Worm (Caenorhabditis elegans) whole organism, L1 larva: ENCODE measurements around the gene F44E2.10.

Source experiments
- C04F5.9 ChIP-seq: sonication (generic microtip); optimal IDR thresholded peaks from 2 replicates; lab custom pipeline; 2016; ENCODE audit warnings: missing genetic modification characterization, missing compliant biosample characterization
- C16A3.4 ChIP-seq: fragments of 150-350 bp; optimal IDR thresholded peaks from 2 replicates; lab custom pipeline; 2014; ENCODE audit warnings: missing biosample characterization, missing genetic modification characterization
- C34B4.2 ChIP-seq: sonication (generic microtip); optimal IDR thresholded peaks from 2 replicates; lab custom pipeline; 2017; ENCODE audit warnings: mild to moderate bottlenecking, missing genetic modification characterization, missing compliant biosample characterization
- F16B12.6 ChIP-seq: fragments of 150-350 bp; optimal IDR thresholded peaks from 2 replicates; lab custom pipeline; 2014; ENCODE audit warnings: missing biosample characterization, missing genetic modification characterization
- Y116A8C.19 ChIP-seq: sonication (generic microtip); optimal IDR thresholded peaks from 2 replicates; lab custom pipeline; 2016; ENCODE audit warnings: missing compliant biosample characterization, missing genetic modification characterization, borderline replicate concordance
- alr-1 ChIP-seq: fragments of 200-800 bp; sonication (Bioruptor generic); optimal IDR thresholded peaks from 2 replicates; lab custom pipeline; 2018; ENCODE audit warnings: borderline replicate concordance, mild to moderate bottlenecking, missing genetic modification characterization, missing compliant biosample characterization
- aly-2 ChIP-seq: fragments of 150-350 bp; optimal IDR thresholded peaks from 2 replicates; lab custom pipeline; 2014; ENCODE audit warnings: missing biosample characterization, missing genetic modification characterization
- ama-1 ChIP-seq: fragments of 150-350 bp; optimal IDR thresholded peaks from 2 replicates; lab custom pipeline; 2014
- ceh-8 ChIP-seq: fragments of 200-800 bp; sonication (Bioruptor generic); optimal IDR thresholded peaks from 2 replicates; lab custom pipeline; 2018; ENCODE audit warnings: mild to moderate bottlenecking, missing genetic modification characterization, moderate library complexity, missing compliant biosample characterization
- ceh-82 ChIP-seq, 3 experiments: fragments of 150-350 bp in 1 of 3; sonication (generic microtip) in 2 of 3; optimal IDR thresholded peaks; 2 replicates each; lab custom pipeline; 2014 to 2017; ENCODE audit warnings: missing biosample characterization in 3 of 3, missing genetic modification characterization in 3 of 3
- ces-1 ChIP-seq: fragments of 150-350 bp; optimal IDR thresholded peaks from 2 replicates; lab custom pipeline; 2014; ENCODE audit warnings: missing biosample characterization, missing genetic modification reagents, missing genetic modification characterization
- dpl-1 ChIP-seq, 3 experiments: fragments of 150-350 bp in 2 of 3; sonication (generic microtip) in 1 of 3; optimal IDR thresholded peaks; 2 replicates each; lab custom pipeline; 2014 to 2017; ENCODE audit warnings: missing biosample characterization in 3 of 3, missing genetic modification characterization in 3 of 3, missing genetic modification reagents in 3 of 3
- efl-1 ChIP-seq, 4 experiments: fragments of 150-350 bp; optimal IDR thresholded peaks in 3 of 4; peaks in 1 of 4; 1 replicate in 1 of 4; 2 replicates in 3 of 4; lab custom pipeline; 2014; ENCODE audit warnings: missing biosample characterization in 2 of 4, missing genetic modification characterization in 2 of 4, missing genetic modification reagents in 2 of 4
- efl-3 ChIP-seq: fragments of 200-800 bp; sonication (Bioruptor generic); optimal IDR thresholded peaks from 2 replicates; lab custom pipeline; 2018; ENCODE audit warnings: mild to moderate bottlenecking, missing genetic modification characterization, missing compliant biosample characterization
- egl-13 ChIP-seq: sonication (generic microtip); optimal IDR thresholded peaks from 2 replicates; lab custom pipeline; 2016; ENCODE audit warnings: missing genotype, missing genetic modification reagents, missing genetic modification characterization, missing compliant biosample characterization
- egl-27 ChIP-seq, 2 experiments: fragments of 150-350 bp in 1 of 2; sonication (generic microtip); optimal IDR thresholded peaks; 3 replicates each; lab custom pipeline; 2017 to 2018; ENCODE audit warnings: missing biosample characterization in 2 of 2, missing genetic modification characterization in 2 of 2, missing genetic modification reagents in 2 of 2
- fkh-10 ChIP-seq: sonication (generic microtip); optimal IDR thresholded peaks from 2 replicates; lab custom pipeline; 2017; ENCODE audit warnings: missing biosample characterization, missing genetic modification reagents, missing genetic modification characterization
- fos-1 ChIP-seq: fragments of 150-350 bp; optimal IDR thresholded peaks from 2 replicates; lab custom pipeline; 2014; ENCODE audit warnings: missing biosample characterization, missing genetic modification characterization
- grh-1 ChIP-seq: fragments of 200-800 bp; sonication (Bioruptor generic); IDR thresholded peaks from 2 replicates; pipeline ENCODE4 v1.3.6; 2022; ENCODE audit warnings: missing genetic modification reagents, missing genetic modification characterization, missing compliant biosample characterization
- hlh-17 ChIP-seq: fragments of 200-800 bp; sonication (Bioruptor generic); optimal IDR thresholded peaks from 2 replicates; lab custom pipeline; 2018; ENCODE audit warnings: missing genetic modification characterization, mild to moderate bottlenecking, missing compliant biosample characterization, moderate library complexity, borderline replicate concordance
- hlh-4 ChIP-seq: sonication (generic microtip); optimal IDR thresholded peaks from 2 replicates; lab custom pipeline; 2016; ENCODE audit warnings: mild to moderate bottlenecking, missing genetic modification characterization, missing compliant biosample characterization
- hpl-2 ChIP-seq: fragments of 150-350 bp; optimal IDR thresholded peaks from 2 replicates; lab custom pipeline; 2014; ENCODE audit warnings: missing biosample characterization, missing genetic modification reagents, missing genetic modification characterization
- irx-1 ChIP-seq: sonication (generic microtip); optimal IDR thresholded peaks from 2 replicates; lab custom pipeline; 2016; ENCODE audit warnings: missing genetic modification characterization, missing compliant biosample characterization
- isw-1 ChIP-seq: fragments of 200-800 bp; sonication (Bioruptor generic); IDR thresholded peaks from 2 replicates; pipeline ENCODE4 v1.3.6; 2022; ENCODE audit warnings: missing genetic modification characterization, missing compliant biosample characterization
- lin-13 ChIP-seq: fragments of 150-350 bp; optimal IDR thresholded peaks from 2 replicates; lab custom pipeline; 2014; ENCODE audit warnings: missing biosample characterization, missing genetic modification reagents, missing genetic modification characterization
- lin-39 ChIP-seq: fragments of 150-350 bp; optimal IDR thresholded peaks from 2 replicates; lab custom pipeline; 2014; ENCODE audit warnings: missing biosample characterization, missing genetic modification reagents, missing genetic modification characterization
- lir-3 ChIP-seq: sonication (generic microtip); optimal IDR thresholded peaks from 2 replicates; lab custom pipeline; 2016; ENCODE audit warnings: mild to moderate bottlenecking, missing genetic modification characterization, moderate library complexity, missing compliant biosample characterization; ENCODE audit not compliant: poor library complexity
- lsy-2 ChIP-seq, 2 experiments: fragments of 150-350 bp; optimal IDR thresholded peaks; 2 replicates each; lab custom pipeline; 2014; ENCODE audit warnings: missing biosample characterization in 2 of 2, missing genetic modification characterization in 2 of 2
- mab-9 ChIP-seq: fragments of 200-800 bp; sonication (Bioruptor generic); IDR thresholded peaks from 2 replicates; pipeline ENCODE4 v1.3.6; 2022; ENCODE audit warnings: missing genetic modification reagents, missing genetic modification characterization, missing compliant biosample characterization
- mdl-1 ChIP-seq, 2 experiments: fragments of 150-350 bp; optimal IDR thresholded peaks; 2 replicates each; lab custom pipeline; 2014 to 2017; ENCODE audit warnings: missing biosample characterization in 2 of 2, missing genetic modification characterization in 2 of 2, inconsistent platforms in 1 of 2
- nhr-20 ChIP-seq: sonication (generic microtip); optimal IDR thresholded peaks from 2 replicates; lab custom pipeline; 2016; ENCODE audit warnings: mild to moderate bottlenecking, missing genetic modification characterization, missing compliant biosample characterization
- nhr-77 ChIP-seq: fragments of 150-350 bp; optimal IDR thresholded peaks from 2 replicates; lab custom pipeline; 2014; ENCODE audit warnings: missing biosample characterization, missing genetic modification characterization
- nhr-84 ChIP-seq: sonication (generic microtip); optimal IDR thresholded peaks from 2 replicates; lab custom pipeline; 2017; ENCODE audit warnings: missing biosample characterization, missing genetic modification characterization
- nhr-85 ChIP-seq: sonication (generic microtip); peaks from one replicate; lab custom pipeline; 2016; ENCODE audit warnings: missing genetic modification characterization, inconsistent platforms, missing compliant biosample characterization
- nhr-90 ChIP-seq: sonication (generic microtip); optimal IDR thresholded peaks from 2 replicates; lab custom pipeline; 2016; ENCODE audit warnings: mild to moderate bottlenecking, missing genetic modification characterization, missing compliant biosample characterization; ENCODE audit not compliant: poor library complexity
- rnt-1 ChIP-seq: sonication (generic microtip); optimal IDR thresholded peaks from 2 replicates; lab custom pipeline; 2016; ENCODE audit warnings: mild to moderate bottlenecking, missing genetic modification characterization, moderate library complexity, missing compliant biosample characterization
- skn-1 ChIP-seq: fragments of 150-350 bp; optimal IDR thresholded peaks from 2 replicates; lab custom pipeline; 2014; ENCODE audit warnings: missing biosample characterization, missing genetic modification characterization
- snpc-4 ChIP-seq: fragments of 150-350 bp; optimal IDR thresholded peaks from 2 replicates; lab custom pipeline; 2014; ENCODE audit warnings: missing biosample characterization, missing genetic modification characterization
- sox-4 ChIP-seq: sonication (generic microtip); optimal IDR thresholded peaks from 2 replicates; lab custom pipeline; 2016; ENCODE audit warnings: missing genetic modification characterization, missing compliant biosample characterization
- sup-37 ChIP-seq: fragments of 200-800 bp; sonication (Bioruptor generic); optimal IDR thresholded peaks from 2 replicates; lab custom pipeline; 2018; ENCODE audit warnings: mild to moderate bottlenecking, missing genetic modification characterization, missing compliant biosample characterization
- swsn-7 ChIP-seq: sonication (generic microtip); optimal IDR thresholded peaks from 2 replicates; lab custom pipeline; 2016; ENCODE audit warnings: missing genetic modification characterization, missing compliant biosample characterization
- unc-130 ChIP-seq: fragments of 150-350 bp; optimal IDR thresholded peaks from 2 replicates; lab custom pipeline; 2017; ENCODE audit warnings: missing biosample characterization, missing genetic modification characterization, inconsistent platforms
- unc-30 ChIP-seq: sonication (generic microtip); optimal IDR thresholded peaks from 2 replicates; lab custom pipeline; 2017; ENCODE audit warnings: missing biosample characterization, missing genetic modification characterization
- unc-86 ChIP-seq: sonication (generic microtip); optimal IDR thresholded peaks from 2 replicates; lab custom pipeline; 2016; ENCODE audit warnings: missing genetic modification characterization, missing compliant biosample characterization
- unc-98 ChIP-seq: fragments of 200-800 bp; sonication (Bioruptor generic); IDR thresholded peaks from 2 replicates; pipeline ENCODE4 v1.3.6; 2022; ENCODE audit warnings: missing genetic modification characterization, missing compliant biosample characterization
- vab-15 ChIP-seq: sonication (generic microtip); optimal IDR thresholded peaks from 2 replicates; lab custom pipeline; 2017; ENCODE audit warnings: missing genotype, mild to moderate bottlenecking, missing genetic modification characterization, missing compliant biosample characterization
- xbp-1 ChIP-seq: sonication (generic microtip); optimal IDR thresholded peaks from 2 replicates; lab custom pipeline; 2016; ENCODE audit warnings: missing genetic modification characterization, missing compliant biosample characterization
- zip-4 ChIP-seq: fragments of 200-800 bp; sonication (Bioruptor generic); optimal IDR thresholded peaks from 2 replicates; lab custom pipeline; 2018; ENCODE audit warnings: mild to moderate bottlenecking, missing genetic modification characterization, moderate library complexity, missing compliant biosample characterization
- ztf-11 ChIP-seq, 2 experiments: sonication (generic microtip); optimal IDR thresholded peaks; 2 replicates each; lab custom pipeline; 2016 to 2017; ENCODE audit warnings: missing genetic modification characterization in 2 of 2, missing biosample characterization in 1 of 2, missing compliant biosample characterization in 1 of 2
- ztf-4 ChIP-seq: fragments of 150-350 bp; optimal IDR thresholded peaks from 2 replicates; lab custom pipeline; 2014; ENCODE audit warnings: missing biosample characterization, missing genetic modification characterization

The F44E2.10 gene

ce11 chrIII:8795595-8796141 is 35.2 kb downstream of the F44E2.10 start (continued):
- TF ChIP-seq ztf-11 (tag; optimal IDR thresholded peaks at IDR 0.05; lab: Kevin White, UChicago) (peak in 1 of 2 experiments; percentile 91), C04F5.9 (tag; lab: Kevin White, UChicago) (peak; percentile 73), unc-30 (tag; lab: Kevin White, UChicago) (no peak), ceh-8 (GFP tag; lab: Kevin White, UChicago) (peak; percentile 91), fkh-10 (peak; percentile 82)

ce11 chrIII:8794793-8795192 is 36.1 kb downstream of the F44E2.10 start:
- TF ChIP-seq lin-13 (GFP tag; lab: Kevin White, UChicago) (peak; percentile 57), sox-4 (tag; lab: Kevin White, UChicago) (no peak), ztf-4 (tag; lab: Kevin White, UChicago) (peak; percentile 31), skn-1 (tag; lab: Kevin White, UChicago) (peak; percentile 84), lsy-2 (tag; optimal IDR thresholded peaks at IDR 0.05; lab: Kevin White, UChicago) (peak; percentile 63 to 88), isw-1 (GFP tag; lab: Robert Waterston, UW) (no peak), egl-13 (tag; lab: Kevin White, UChicago) (no peak), Y116A8C.19 (tag; lab: Kevin White, UChicago) (no peak), unc-98 (no peak), mdl-1 (tag; optimal IDR thresholded peaks at IDR 0.05; lab: Kevin White, UChicago) (peak in 1 of 2 experiments; percentile 90), xbp-1 (tag; lab: Kevin White, UChicago) (peak; percentile 51), lin-39 (tag; lab: Kevin White, UChicago) (no peak), F16B12.6 (no peak), aly-2 (no peak), nhr-77 (tag; lab: Kevin White, UChicago) (peak; percentile 81), nhr-90 (peak; percentile 69), fos-1 (tag; lab: Kevin White, UChicago) (peak; percentile 38), nhr-84 (tag; lab: Kevin White, UChicago) (no peak), grh-1 (peak; percentile 73), unc-86 (tag; lab: Kevin White, UChicago) (no peak), unc-30 (tag; lab: Kevin White, UChicago) (no peak), egl-27 (tag; optimal IDR thresholded peaks at IDR 0.05; lab: Kevin White, UChicago) (peak; percentile 30 to 56), C34B4.2 (tag; lab: Kevin White, UChicago) (no peak), ceh-82 (tag; optimal IDR thresholded peaks at IDR 0.05; lab: Kevin White, UChicago) (peak; percentile 26 to 76 (median 54)), snpc-4 (tag; lab: Kevin White, UChicago) (peak; percentile 17), irx-1 (tag; lab: Kevin White, UChicago) (peak; percentile 49), C16A3.4 (tag; lab: Kevin White, UChicago) (peak; percentile 41), nhr-85 (tag; lab: Kevin White, UChicago) (peak; percentile 95), efl-1 (optimal IDR thresholded peaks at IDR 0.05; lab: Kevin White, UChicago) (peak; percentile 51 to 64), efl-1 (GFP tag; optimal IDR thresholded peaks at IDR 0.05 in 1 of 2; lab: Kevin White, UChicago) (peak in 1 of 2 experiments; percentile 3), dpl-1 (GFP tag; optimal IDR thresholded peaks at IDR 0.05; lab: Kevin White, UChicago) (peak; percentile 52 to 63 (median 61)), nhr-20 (tag; lab: Kevin White, UChicago) (peak; percentile 87), vab-15 (no peak), hlh-4 (tag; lab: Kevin White, UChicago) (no peak), lir-3 (tag; lab: Kevin White, UChicago) (no peak), swsn-7 (peak; percentile 71), ces-1 (GFP tag; lab: Kevin White, UChicago) (no peak), hpl-2 (GFP tag; lab: Kevin White, UChicago) (no peak), rnt-1 (peak; percentile 38), hlh-17 (no peak), alr-1 (no peak), sup-37 (GFP tag; lab: Kevin White, UChicago) (peak; percentile 12), zip-4 (GFP tag; lab: Kevin White, UChicago) (no peak), mab-9 (GFP tag; lab: Robert Waterston, UW) (no peak), C04F5.9 (tag; lab: Kevin White, UChicago) (no peak), unc-130 (tag; lab: Kevin White, UChicago) (no peak), ama-1 (lab: Kevin White, UChicago) (no peak), efl-3 (GFP tag; lab: Kevin White, UChicago) (no peak)
